Worm (Caenorhabditis elegans): ENCODE results near the gene srh-35.

The srh-35 gene

DNA sequence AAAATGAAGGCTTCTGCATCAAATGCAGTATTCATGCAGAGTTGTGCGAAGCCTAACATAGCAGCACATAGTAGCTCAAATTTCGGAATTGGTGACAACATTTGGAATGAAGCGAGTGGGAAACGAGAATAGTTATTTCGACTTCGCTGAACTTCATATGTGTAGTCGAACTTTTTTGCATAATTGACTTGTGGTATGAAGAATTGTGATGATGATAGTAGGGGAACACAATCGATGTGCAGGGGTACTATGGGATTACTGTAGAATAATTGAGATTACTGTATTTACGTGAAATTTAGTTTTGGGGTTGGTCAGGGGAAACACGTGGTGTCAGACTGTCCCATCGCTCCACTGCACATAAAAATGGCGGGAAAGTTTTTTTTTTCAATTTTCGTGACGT is 8.1 kb downstream of the srh-35 start, which contains the start of gene B0554.7:
Gene B0554.7 (minus strand): TSS at position 101 of the 400 bp plus-strand sequence.
- TF ChIP-seq mbf-1 (tag; optimal IDR thresholded peaks at IDR 0.05) (no peak), lin-11 (tag; optimal IDR thresholded peaks at IDR 0.05) (no peak), R02D3.7 (tag; optimal IDR thresholded peaks at IDR 0.05) (no peak), unc-39 (tag; optimal IDR thresholded peaks at IDR 0.05) (no peak), alr-1 (tag; optimal IDR thresholded peaks at IDR 0.05) (no peak), dmd-4 (tag; optimal IDR thresholded peaks at IDR 0.05) (no peak), ztf-1 (GFP tag; conservative IDR thresholded peaks at IDR 0.05) (no peak), crh-2 (tag; optimal IDR thresholded peaks at IDR 0.05) (no peak), blmp-1 (tag; optimal IDR thresholded peaks at IDR 0.05; ENCODE audit: insufficient read depth) (no peak), elt-3 (tag; optimal IDR thresholded peaks at IDR 0.05) (no peak), lin-13 (GFP tag; optimal IDR thresholded peaks at IDR 0.05) (no peak), ceh-16 (tag; optimal IDR thresholded peaks at IDR 0.05) (no peak), lin-39 (tag; optimal IDR thresholded peaks at IDR 0.05) (no peak), ceh-82 (tag; optimal IDR thresholded peaks at IDR 0.05) (no peak), unc-62 (GFP tag; optimal IDR thresholded peaks at IDR 0.05) (no peak)

DNA sequence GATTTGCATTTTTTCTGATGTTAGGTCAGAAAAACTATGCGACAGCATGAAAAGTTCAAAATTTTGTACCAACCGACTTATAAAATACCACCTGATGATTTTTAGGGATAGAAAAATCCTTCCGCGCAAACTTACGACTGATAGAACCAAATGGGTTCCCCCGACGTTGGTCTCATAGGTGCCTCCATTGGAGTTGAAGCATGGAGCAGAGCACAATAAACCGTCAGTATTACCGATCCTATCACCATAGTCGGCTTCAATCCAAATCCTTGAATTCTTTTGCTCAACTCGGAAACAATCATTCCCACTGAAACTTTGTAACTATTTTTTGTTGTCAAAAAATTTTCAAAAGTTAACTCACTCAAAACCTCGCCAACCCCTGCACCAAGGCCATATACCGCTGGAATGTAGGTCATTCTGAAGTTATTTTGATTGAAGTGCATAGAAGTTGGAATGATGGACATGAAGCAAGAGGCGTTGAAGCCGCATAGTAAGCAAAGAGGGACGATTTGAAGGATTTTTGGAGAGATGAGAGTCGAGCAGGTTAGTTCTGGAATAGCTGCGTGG is 9.8 kb downstream of the srh-35 start:
- TF ChIP-seq crh-2 (tag; optimal IDR thresholded peaks at IDR 0.05) (no peak), mab-5 (tag; optimal IDR thresholded peaks at IDR 0.05) (no peak), aly-2 (tag; optimal IDR thresholded peaks at IDR 0.05) (no peak), skn-1 (tag; optimal IDR thresholded peaks at IDR 0.05) (no peak), dmd-4 (tag; optimal IDR thresholded peaks at IDR 0.05) (no peak), nhr-77 (tag; optimal IDR thresholded peaks at IDR 0.05) (no peak), ceh-82 (tag; optimal IDR thresholded peaks at IDR 0.05) (no peak), unc-62 (GFP tag; optimal IDR thresholded peaks at IDR 0.05) (no peak), ztf-1 (GFP tag; conservative IDR thresholded peaks at IDR 0.05) (no peak), mdl-1 (tag; optimal IDR thresholded peaks at IDR 0.05) (no peak), blmp-1 (tag; optimal IDR thresholded peaks at IDR 0.05; ENCODE audit: insufficient read depth) (no peak), ztf-11 (tag; optimal IDR thresholded peaks at IDR 0.05) (no peak), egl-27 (tag; optimal IDR thresholded peaks at IDR 0.05) (no peak), ztf-4 (tag; optimal IDR thresholded peaks at IDR 0.05) (no peak)

DNA sequence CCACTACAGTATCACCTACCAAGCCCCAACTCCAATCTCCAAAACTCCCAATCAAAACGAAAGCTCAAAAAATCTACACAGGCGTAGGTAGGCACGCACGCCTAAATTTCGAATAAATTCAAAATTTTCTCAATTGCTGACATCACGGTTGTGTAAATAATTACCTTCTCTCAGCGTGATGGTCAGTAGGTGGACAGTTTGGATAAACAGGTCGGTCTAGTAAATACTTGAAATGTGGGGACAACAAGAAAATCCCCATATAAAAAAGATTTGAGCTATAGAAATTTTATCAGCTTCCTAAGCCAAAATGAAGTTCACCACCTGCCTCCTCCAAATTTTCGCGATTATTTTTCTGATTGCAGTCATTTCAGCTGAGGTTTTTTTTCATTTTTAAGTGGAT is 10.9 kb downstream of the srh-35 start, which contains the start of gene B0554.1:
Gene B0554.1 (plus strand): TSS at position 301 of the 400 bp plus-strand sequence.
- TF ChIP-seq fos-1 (tag; optimal IDR thresholded peaks at IDR 0.05) (no peak), sem-4 (tag; optimal IDR thresholded peaks at IDR 0.05) (no peak), nhr-23 (tag; optimal IDR thresholded peaks at IDR 0.05) (no peak), unc-62 (GFP tag; optimal IDR thresholded peaks at IDR 0.05) (no peak), nhr-25 (tag; optimal IDR thresholded peaks at IDR 0.05) (no peak), ztf-1 (GFP tag; conservative IDR thresholded peaks at IDR 0.05) (no peak), ceh-16 (tag; optimal IDR thresholded peaks at IDR 0.05) (no peak), Y55F3AM.14 (GFP tag; optimal IDR thresholded peaks at IDR 0.05) (no peak)

- no peak for TF ChIP-seq ceh-82 (tag; optimal IDR thresholded peaks at IDR 0.05)
- TF ChIP-seq mdl-1 (tag; optimal IDR thresholded peaks at IDR 0.05): no peak
- no peak for TF ChIP-seq alr-1 (tag; optimal IDR thresholded peaks at IDR 0.05)
- TF ChIP-seq sma-3 (GFP tag; optimal IDR thresholded peaks at IDR 0.05): no peak
- TF ChIP-seq dmd-4 (tag; optimal IDR thresholded peaks at IDR 0.05): no peak
- no peak for TF ChIP-seq unc-55 (GFP tag; optimal IDR thresholded peaks at IDR 0.05)
- TF ChIP-seq nhr-237 (tag; optimal IDR thresholded peaks at IDR 0.05): no peak
- no peak for TF ChIP-seq Y55F3AM.14 (GFP tag; optimal IDR thresholded peaks at IDR 0.05)
- TF ChIP-seq blmp-1 (tag; optimal IDR thresholded peaks at IDR 0.05; ENCODE audit: insufficient read depth): no peak
- TF ChIP-seq nhr-77 (tag; optimal IDR thresholded peaks at IDR 0.05): no peak
- TF ChIP-seq nhr-23 (tag; optimal IDR thresholded peaks at IDR 0.05): no peak
- no peak for TF ChIP-seq unc-62 (GFP tag; optimal IDR thresholded peaks at IDR 0.05)
- no peak for TF ChIP-seq nhr-10 (tag; optimal IDR thresholded peaks at IDR 0.05)
- no peak for TF ChIP-seq mab-5 (tag; optimal IDR thresholded peaks at IDR 0.05)
These were observed 15.1 kb downstream of the srh-35 start, which contains the start of gene B0554.2 for ce11 chrV:433898-434297. Gene B0554.2, plus strand, starts transcription at chrV:434198.

ce11 chrV:432991-433390 is 16.0 kb downstream of the srh-35 start:
- TF ChIP-seq unc-62 (GFP tag; optimal IDR thresholded peaks at IDR 0.05) (no peak), elt-1 (tag; optimal IDR thresholded peaks at IDR 0.05) (no peak), ztf-11 (tag; optimal IDR thresholded peaks at IDR 0.05) (no peak), nhr-6 (tag; optimal IDR thresholded peaks at IDR 0.05) (no peak), nhr-23 (tag; optimal IDR thresholded peaks at IDR 0.05) (no peak), gmeb-1 (tag; optimal IDR thresholded peaks at IDR 0.05) (no peak), Y55F3AM.14 (GFP tag; optimal IDR thresholded peaks at IDR 0.05) (no peak), zag-1 (tag; optimal IDR thresholded peaks at IDR 0.05) (no peak), ceh-16 (tag; optimal IDR thresholded peaks at IDR 0.05) (no peak), mdl-1 (tag; optimal IDR thresholded peaks at IDR 0.05) (no peak), F13H6.1 (tag; optimal IDR thresholded peaks at IDR 0.05) (no peak), ztf-1 (GFP tag; conservative IDR thresholded peaks at IDR 0.05) (no peak), C34F6.9 (tag; optimal IDR thresholded peaks at IDR 0.05) (no peak), nhr-12 (tag; optimal IDR thresholded peaks at IDR 0.05) (no peak), mab-5 (tag; optimal IDR thresholded peaks at IDR 0.05) (no peak)
